Worm (Caenorhabditis elegans): ENCODE data around the gene pid-1.

pid-1 gene

ce11 chrII:7666967-7667366 lies 23.4 kb downstream of the pid-1 start, which contains the start of gene lir-2:
TSS of gene lir-2 (plus strand) at chrII:7667267.
- TF ChIP-seq klf-2 (GFP tag; conservative IDR thresholded peaks at IDR 0.05) = no peak
- no peak for TF ChIP-seq ztf-29 (GFP tag; IDR thresholded peaks at IDR 0.05)
- TF ChIP-seq T22C8.4 (GFP tag; IDR thresholded peaks at IDR 0.05) = no peak
- TF ChIP-seq med-1 (GFP tag; optimal IDR thresholded peaks at IDR 0.05; ENCODE audit: insufficient read depth) = no peak
- no peak for TF ChIP-seq cog-1 (tag; optimal IDR thresholded peaks at IDR 0.05)
- TF ChIP-seq ztf-23 (GFP tag; IDR thresholded peaks at IDR 0.05) = no peak
- no peak for TF ChIP-seq ref-1 (GFP tag; conservative IDR thresholded peaks at IDR 0.05)
- no peak for TF ChIP-seq tab-1 (GFP tag; IDR thresholded peaks at IDR 0.05)
- TF ChIP-seq flt-1 (GFP tag; IDR thresholded peaks at IDR 0.05) = no peak

ce11 chrII:7666338-7666737 lies 24.0 kb downstream of the pid-1 start:
- no peak for TF ChIP-seq ref-1 (GFP tag; conservative IDR thresholded peaks at IDR 0.05)
- TF ChIP-seq med-1 (GFP tag; optimal IDR thresholded peaks at IDR 0.05; ENCODE audit: insufficient read depth) = no peak
- no peak for TF ChIP-seq T22C8.4 (GFP tag; IDR thresholded peaks at IDR 0.05)
- TF ChIP-seq cog-1 (tag; optimal IDR thresholded peaks at IDR 0.05) = no peak
- no peak for TF ChIP-seq ztf-29 (GFP tag; IDR thresholded peaks at IDR 0.05)
- no peak for TF ChIP-seq tab-1 (GFP tag; IDR thresholded peaks at IDR 0.05)
- TF ChIP-seq ztf-23 (GFP tag; IDR thresholded peaks at IDR 0.05) = no peak
- no peak for TF ChIP-seq klf-2 (GFP tag; conservative IDR thresholded peaks at IDR 0.05)
- TF ChIP-seq flt-1 (GFP tag; IDR thresholded peaks at IDR 0.05) = no peak

- 0 out of 2 replicates have a peak, but pooled peaks have one; percentile 9 for TF ChIP-seq ztf-23 (GFP tag; IDR thresholded peaks at IDR 0.05)
- TF ChIP-seq ref-1 (GFP tag; conservative IDR thresholded peaks at IDR 0.05) = no peak
Measured at ce11 chrII:7663704-7664660, 26.4 kb downstream of the pid-1 start, which contains the start of the genes F18A1.7 and rpa-1. TSS of gene F18A1.7 (minus strand) at chrII:7663754. TSS of gene rpa-1 (plus strand) at chrII:7664582.

ce11 chrII:7663028-7663427 lies 27.3 kb downstream of the pid-1 start:
- no peak for TF ChIP-seq T22C8.4 (GFP tag; IDR thresholded peaks at IDR 0.05)
- no peak for TF ChIP-seq ref-1 (GFP tag; conservative IDR thresholded peaks at IDR 0.05)
- no peak for TF ChIP-seq cog-1 (tag; optimal IDR thresholded peaks at IDR 0.05)
- no peak for TF ChIP-seq ztf-23 (GFP tag; IDR thresholded peaks at IDR 0.05)
- no peak for TF ChIP-seq flt-1 (GFP tag; IDR thresholded peaks at IDR 0.05)
- no peak for TF ChIP-seq ztf-29 (GFP tag; IDR thresholded peaks at IDR 0.05)
- TF ChIP-seq tab-1 (GFP tag; IDR thresholded peaks at IDR 0.05) = no peak
- no peak for TF ChIP-seq med-1 (GFP tag; optimal IDR thresholded peaks at IDR 0.05; ENCODE audit: insufficient read depth)
- no peak for TF ChIP-seq klf-2 (GFP tag; conservative IDR thresholded peaks at IDR 0.05)

- TF ChIP-seq ztf-23 (GFP tag; IDR thresholded peaks at IDR 0.05) (no peak), ztf-29 (GFP tag; IDR thresholded peaks at IDR 0.05) (no peak), flt-1 (GFP tag; IDR thresholded peaks at IDR 0.05) (no peak), ref-1 (GFP tag; conservative IDR thresholded peaks at IDR 0.05) (no peak), klf-2 (GFP tag; conservative IDR thresholded peaks at IDR 0.05) (no peak), med-1 (GFP tag; optimal IDR thresholded peaks at IDR 0.05; ENCODE audit: insufficient read depth) (no peak), tab-1 (GFP tag; IDR thresholded peaks at IDR 0.05) (no peak), cog-1 (tag; optimal IDR thresholded peaks at IDR 0.05) (no peak), T22C8.4 (GFP tag; IDR thresholded peaks at IDR 0.05) (no peak; the same call in 1 of the 2 replicates)
Measured at ce11 chrII:7662008-7662686, 28.2 kb downstream of the pid-1 start, which contains the start of gene alfa-1. TSS of gene alfa-1 (minus strand) at chrII:7662522.

- TF ChIP-seq ztf-23 (GFP tag; IDR thresholded peaks at IDR 0.05) (no peak), ztf-29 (GFP tag; IDR thresholded peaks at IDR 0.05) (no peak), klf-2 (GFP tag; conservative IDR thresholded peaks at IDR 0.05) (no peak), flt-1 (GFP tag; IDR thresholded peaks at IDR 0.05) (no peak)
Measured at ce11 chrII:7651171-7651570, 39.2 kb downstream of the pid-1 start, which contains the start of gene pde-4. TSS of gene pde-4 (minus strand) at chrII:7651246.

ce11 chrII:7643214-7643613 lies 47.1 kb downstream of the pid-1 start:
- TF ChIP-seq ref-1 (GFP tag; conservative IDR thresholded peaks at IDR 0.05) = no peak
- TF ChIP-seq med-1 (GFP tag; optimal IDR thresholded peaks at IDR 0.05; ENCODE audit: insufficient read depth) = no peak
- no peak for TF ChIP-seq flt-1 (GFP tag; IDR thresholded peaks at IDR 0.05)
- no peak for TF ChIP-seq klf-2 (GFP tag; conservative IDR thresholded peaks at IDR 0.05)
- no peak for TF ChIP-seq ztf-29 (GFP tag; IDR thresholded peaks at IDR 0.05)
- TF ChIP-seq T22C8.4 (GFP tag; IDR thresholded peaks at IDR 0.05) = no peak
- TF ChIP-seq tab-1 (GFP tag; IDR thresholded peaks at IDR 0.05) = no peak
- no peak for TF ChIP-seq ztf-23 (GFP tag; IDR thresholded peaks at IDR 0.05)
- no peak for TF ChIP-seq cog-1 (tag; optimal IDR thresholded peaks at IDR 0.05)

ce11 chrII:7642016-7642653 lies 48.2 kb downstream of the pid-1 start:
- peak; percentile 17 for TF ChIP-seq cog-1 (tag; optimal IDR thresholded peaks at IDR 0.05)
- TF ChIP-seq ztf-29 (GFP tag; IDR thresholded peaks at IDR 0.05) = no peak
- peak; percentile 58 for TF ChIP-seq flt-1 (GFP tag; IDR thresholded peaks at IDR 0.05)

- TF ChIP-seq T22C8.4 (GFP tag; IDR thresholded peaks at IDR 0.05) (no peak), cog-1 (tag; optimal IDR thresholded peaks at IDR 0.05) (no peak), ztf-23 (GFP tag; IDR thresholded peaks at IDR 0.05) (no peak), klf-2 (GFP tag; conservative IDR thresholded peaks at IDR 0.05) (no peak), flt-1 (GFP tag; IDR thresholded peaks at IDR 0.05) (no peak), tab-1 (GFP tag; IDR thresholded peaks at IDR 0.05) (no peak), med-1 (GFP tag; optimal IDR thresholded peaks at IDR 0.05; ENCODE audit: insufficient read depth) (no peak), ref-1 (GFP tag; conservative IDR thresholded peaks at IDR 0.05) (no peak), ztf-29 (GFP tag; IDR thresholded peaks at IDR 0.05) (no peak)
Measured at ce11 chrII:7640161-7640841, 50.1 kb downstream of the pid-1 start.

Data from whole organism, midembryonic.